Worm (Caenorhabditis elegans): ENCODE measurements around the gene srx-32.

- no peak for TF ChIP-seq unc-42 (tag; optimal IDR thresholded peaks at IDR 0.05)
- TF ChIP-seq sox-2 (GFP tag; IDR thresholded peaks at IDR 0.05): no peak
- TF ChIP-seq pros-1 (tag; optimal IDR thresholded peaks at IDR 0.05): no peak
- TF ChIP-seq hlh-30 (tag; optimal IDR thresholded peaks at IDR 0.05; ENCODE audit: insufficient read depth): no peak
- no peak for TF ChIP-seq ceh-22 (tag; optimal IDR thresholded peaks at IDR 0.05)
- no peak for TF ChIP-seq syd-9 (tag; optimal IDR thresholded peaks at IDR 0.05)
- no peak for TF ChIP-seq nhr-232 (tag; optimal IDR thresholded peaks at IDR 0.05)
- TF ChIP-seq tbx-2 (tag; optimal IDR thresholded peaks at IDR 0.05): no peak
- TF ChIP-seq mec-3 (tag; optimal IDR thresholded peaks at IDR 0.05; ENCODE audit: borderline replicate concordance): no peak
- TF ChIP-seq sox-4 (tag; optimal IDR thresholded peaks at IDR 0.05): no peak
- no peak for TF ChIP-seq hlh-6 (tag; optimal IDR thresholded peaks at IDR 0.05)
Observed at ce11 chrV:804485-804884, 16.0 kb downstream of the srx-32 start, which contains the start of gene nhr-270.
